Worm (Caenorhabditis elegans): ENCODE data around the gene srh-274.

The srh-274 gene

ce11 chrII:982842-983241 lies at the start of gene srh-274:
Gene srh-274 (plus strand): TSS chrII:983142.
- TF ChIP-seq aha-1 (tag) (peak; percentile 45), ceh-20 (GFP tag; IDR thresholded peaks at IDR 0.05) (no peak), nhr-111 (GFP tag; optimal IDR thresholded peaks at IDR 0.05) (no peak)

ce11 chrII:937265-937664 lies 45.7 kb upstream of the srh-274 start:
- TF ChIP-seq aha-1 (tag) (peak; percentile 23), ceh-32 (tag; optimal IDR thresholded peaks at IDR 0.05; ENCODE audit: poor library complexity) (no peak), F26F4.8 (GFP tag; conservative IDR thresholded peaks at IDR 0.05) (no peak), zag-1 (tag; optimal IDR thresholded peaks at IDR 0.05) (no peak), mxl-3 (GFP tag; optimal IDR thresholded peaks at IDR 0.05) (no peak), dpl-1 (GFP tag; optimal IDR thresholded peaks at IDR 0.05) (no peak), nhr-11 (tag; optimal IDR thresholded peaks at IDR 0.05) (no peak), nhr-25 (tag; optimal IDR thresholded peaks at IDR 0.05; ENCODE audit: borderline replicate concordance, insufficient read depth) (no peak), hlh-30 (tag; optimal IDR thresholded peaks at IDR 0.05; ENCODE audit: insufficient read depth) (no peak), cey-2 (tag; optimal IDR thresholded peaks at IDR 0.05; ENCODE audit: borderline replicate concordance, insufficient read depth) (no peak), mep-1 (tag; optimal IDR thresholded peaks at IDR 0.05) (no peak), unc-62 (GFP tag; optimal IDR thresholded peaks at IDR 0.05 in 1 of 2) (peak in 1 of 2 experiments; percentile 28), unc-62 (tag; optimal IDR thresholded peaks at IDR 0.05) (no peak), unc-130 (GFP tag; optimal IDR thresholded peaks at IDR 0.05) (no peak), unc-39 (tag; optimal IDR thresholded peaks at IDR 0.05) (no peak), ces-1 (GFP tag; optimal IDR thresholded peaks at IDR 0.05) (no peak), madf-5 (GFP tag; IDR thresholded peaks at IDR 0.05) (no peak), F10B5.3 (tag; optimal IDR thresholded peaks at IDR 0.05) (no peak)

ce11 chrII:938549-938948 lies 44.4 kb upstream of the srh-274 start, which contains the start of gene R07C3.3:
Gene R07C3.3 (plus strand): TSS chrII:938849.
- no peak for TF ChIP-seq lin-13 (GFP tag; optimal IDR thresholded peaks at IDR 0.05)
- TF ChIP-seq pha-4 (GFP tag; IDR thresholded peaks at IDR 0.05) = no peak
- no peak for TF ChIP-seq pha-4 (tag; optimal IDR thresholded peaks at IDR 0.05)
- TF ChIP-seq lsy-2 (tag; optimal IDR thresholded peaks at IDR 0.05) = no peak
- TF ChIP-seq T20F7.1 (GFP tag; optimal IDR thresholded peaks at IDR 0.05) = no peak
- no peak for TF ChIP-seq F10B5.3 (tag; optimal IDR thresholded peaks at IDR 0.05)
- TF ChIP-seq dve-1 (tag; optimal IDR thresholded peaks at IDR 0.05; ENCODE audit: insufficient read depth) = no peak
- no peak for TF ChIP-seq mxl-3 (GFP tag; optimal IDR thresholded peaks at IDR 0.05)
- TF ChIP-seq ceh-62 (tag; optimal IDR thresholded peaks at IDR 0.05) = no peak
- no peak for TF ChIP-seq F49E8.2 (tag; optimal IDR thresholded peaks at IDR 0.05; ENCODE audit: borderline replicate concordance)

- TF ChIP-seq nhr-28 (tag; optimal IDR thresholded peaks at IDR 0.05) (peak; percentile 53), ceh-28 (tag; optimal IDR thresholded peaks at IDR 0.05) (no peak)
These were observed 42.2 kb upstream of the srh-274 start, which contains the start of gene fbxc-36 for ce11 chrII:940779-941178. Gene fbxc-36 (plus strand): TSS chrII:940983.

ce11 chrII:943773-944172 lies 39.2 kb upstream of the srh-274 start, which contains the start of gene clec-43:
Gene clec-43 (plus strand): TSS chrII:944066.
- TF ChIP-seq nhr-28 (tag; optimal IDR thresholded peaks at IDR 0.05) (peak; percentile 70), hif-1 (tag; optimal IDR thresholded peaks at IDR 0.05) (no peak), pqm-1 (tag; optimal IDR thresholded peaks at IDR 0.05) (peak; percentile 92), hlh-30 (tag; optimal IDR thresholded peaks at IDR 0.05; ENCODE audit: insufficient read depth) (no peak), lin-38 (GFP tag; IDR thresholded peaks at IDR 0.05) (no peak), duxl-1 (tag; optimal IDR thresholded peaks at IDR 0.05; ENCODE audit: poor library complexity) (no peak), mes-2 (tag; optimal IDR thresholded peaks at IDR 0.05; ENCODE audit: poor library complexity, severe bottlenecking) (no peak), spr-3 (GFP tag; optimal IDR thresholded peaks at IDR 0.05) (no peak), nhr-77 (tag; optimal IDR thresholded peaks at IDR 0.05) (peak; percentile 36), dmd-6 (GFP tag; IDR thresholded peaks at IDR 0.05) (peak; percentile 81), ceh-28 (tag; optimal IDR thresholded peaks at IDR 0.05) (no peak), daf-12 (tag; optimal IDR thresholded peaks at IDR 0.05) (no peak), hlh-11 (tag; optimal IDR thresholded peaks at IDR 0.05) (peak; percentile 32), ztf-7 (tag; optimal IDR thresholded peaks at IDR 0.05) (no peak), nhr-10 (tag; optimal IDR thresholded peaks at IDR 0.05) (no peak)
